Worm (Caenorhabditis elegans): Measurements from ENCODE around the gene F47D12.7.

Gene F47D12.7

DNA sequence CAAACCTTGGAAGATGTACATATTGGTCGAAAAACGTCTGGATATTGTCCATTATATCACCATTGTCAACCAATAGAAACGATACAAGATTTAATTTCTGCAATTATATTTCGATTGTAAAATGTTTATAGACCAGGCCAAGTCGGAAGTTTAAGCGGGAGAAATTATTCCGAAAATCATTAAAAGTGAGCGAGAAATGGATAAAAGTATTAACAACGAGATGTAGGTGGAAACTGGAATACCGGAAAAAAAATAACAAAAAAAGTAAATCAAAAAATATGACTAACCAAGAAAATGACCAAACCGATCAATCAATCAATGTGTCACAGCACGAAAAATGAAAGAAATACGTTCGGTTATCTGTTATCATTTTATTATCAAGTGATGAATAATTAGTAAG is 8.6 kb downstream of the F47D12.7 start, which contains the start of gene F47D12.6 (continued):
- TF ChIP-seq gei-8 (GFP tag; optimal IDR thresholded peaks at IDR 0.05), result no peak

DNA sequence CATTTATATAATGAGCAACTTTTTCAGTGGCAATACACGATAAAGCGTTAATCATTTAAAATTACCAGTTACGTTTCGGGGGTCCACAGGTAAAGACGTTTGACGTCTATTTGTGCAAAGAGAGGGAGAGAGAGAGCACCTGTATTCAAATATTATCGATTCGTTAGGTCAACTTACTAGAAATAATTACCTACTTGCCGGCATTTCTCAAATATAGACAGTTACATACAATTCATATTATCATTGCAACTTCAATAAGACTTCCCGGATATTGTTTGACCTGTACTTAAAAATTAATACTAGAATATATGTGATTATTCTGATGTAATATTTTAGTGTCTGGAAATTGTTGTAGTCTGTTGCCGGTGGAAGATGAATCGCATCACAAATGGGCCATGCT is 9.9 kb downstream of the F47D12.7 start, which contains the start of gene gadr-3:
Gene gadr-3 (minus strand): TSS at position 101 of the 400 bp plus-strand sequence.
- TF ChIP-seq lin-15B (tag; optimal IDR thresholded peaks at IDR 0.05), result no peak
- no peak for TF ChIP-seq snpc-1.2 (GFP tag; IDR thresholded peaks at IDR 0.05)
- peak in 1 of 2 experiments; percentile 46 for TF ChIP-seq unc-62 (GFP tag; optimal IDR thresholded peaks at IDR 0.05 in 1 of 2)
- TF ChIP-seq unc-62 (tag; optimal IDR thresholded peaks at IDR 0.05), result no peak
- no peak for TF ChIP-seq mdt-29 (GFP tag; IDR thresholded peaks at IDR 0.05)
- no peak for TF ChIP-seq nhr-102 (tag; optimal IDR thresholded peaks at IDR 0.05)

DNA sequence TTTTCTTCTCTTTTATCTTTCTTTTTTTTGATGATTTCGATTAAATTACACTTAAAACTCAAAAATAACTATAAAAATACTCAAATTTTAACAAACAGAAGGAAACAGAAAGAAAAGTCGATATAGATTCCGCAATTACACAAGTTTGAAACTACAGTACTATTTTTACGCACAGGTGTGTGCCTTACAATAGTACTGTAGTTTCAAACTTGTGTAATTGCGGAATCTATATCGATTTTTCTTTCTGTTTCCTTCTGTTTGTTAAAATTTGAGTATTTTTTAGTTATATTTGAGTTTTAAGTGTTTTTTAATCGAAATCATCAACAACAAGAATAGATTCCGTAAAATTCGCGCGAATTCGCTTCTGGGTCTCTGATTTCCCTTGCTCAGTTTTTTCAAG is 12.8 kb downstream of the F47D12.7 start:
- TF ChIP-seq unc-39 (tag; optimal IDR thresholded peaks at IDR 0.05), result no peak
- no peak for TF ChIP-seq nhr-10 (tag; optimal IDR thresholded peaks at IDR 0.05)
- no peak for TF ChIP-seq ZK337.2 (GFP tag; IDR thresholded peaks at IDR 0.05)
- no peak for TF ChIP-seq daf-8 (GFP tag; IDR thresholded peaks at IDR 0.05)
- no peak for TF ChIP-seq egl-43 (GFP tag; IDR thresholded peaks at IDR 0.05)
- no peak for TF ChIP-seq dmd-8 (GFP tag; IDR thresholded peaks at IDR 0.05)
- TF ChIP-seq dpl-1 (GFP tag; optimal IDR thresholded peaks at IDR 0.05), result no peak
- peak; percentile 45; the same call in 1 of the 2 replicates for TF ChIP-seq Y48G9A.11 (GFP tag; IDR thresholded peaks at IDR 0.05)
- no peak for TF ChIP-seq ztf-11 (tag; optimal IDR thresholded peaks at IDR 0.05)
- TF ChIP-seq lin-38 (GFP tag; IDR thresholded peaks at IDR 0.05), result peak; percentile 46; the same call in 1 of the 2 replicates

DNA sequence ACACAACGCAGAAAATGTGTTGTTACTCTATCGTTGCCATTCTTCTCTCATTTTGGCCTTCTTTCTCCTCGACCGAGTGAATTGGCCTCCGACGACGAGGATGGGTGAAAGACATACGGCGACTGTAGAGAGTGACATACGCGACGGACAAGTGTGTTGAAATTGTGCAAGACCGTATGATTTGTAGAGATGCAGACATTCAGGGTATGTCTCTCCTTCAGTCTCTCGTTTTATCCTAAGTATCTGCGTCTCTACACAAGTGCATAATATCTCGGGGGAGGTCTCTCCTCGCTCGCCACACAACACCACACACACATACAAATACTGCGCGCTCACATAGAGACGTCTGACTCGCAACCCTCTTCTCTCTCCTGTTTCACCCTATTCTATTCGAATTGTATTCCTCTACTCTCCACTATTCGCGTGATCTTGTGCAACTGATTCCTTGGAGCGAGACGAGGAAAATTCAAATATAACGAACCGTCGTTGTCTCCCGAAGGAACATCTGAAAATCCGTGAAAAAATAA is 15.7 kb downstream of the F47D12.7 start, which contains the start of gene hmg-1.2:
Gene hmg-1.2 (plus strand): TSS at position 311 of the 527 bp plus-strand sequence.
- TF ChIP-seq hlh-30 (tag; optimal IDR thresholded peaks at IDR 0.05; ENCODE audit: insufficient read depth), result peak; percentile 93
- TF ChIP-seq mdt-29 (GFP tag; IDR thresholded peaks at IDR 0.05), result no peak
- TF ChIP-seq zip-11 (GFP tag; IDR thresholded peaks at IDR 0.05), result no peak
- TF ChIP-seq ceh-32 (tag; optimal IDR thresholded peaks at IDR 0.05; ENCODE audit: poor library complexity), result no peak
- 0 out of 2 replicates have a peak, but pooled peaks have one; percentile 40 for TF ChIP-seq madf-9 (GFP tag; conservative IDR thresholded peaks at IDR 0.05)
- peak; percentile 56 for TF ChIP-seq lin-13 (GFP tag; optimal IDR thresholded peaks at IDR 0.05)
- no peak for TF ChIP-seq unc-39 (tag; optimal IDR thresholded peaks at IDR 0.05)
- TF ChIP-seq madf-5 (GFP tag; IDR thresholded peaks at IDR 0.05), result no peak
- no peak for TF ChIP-seq vab-7 (GFP tag; IDR thresholded peaks at IDR 0.05)
- TF ChIP-seq mxl-3 (GFP tag; optimal IDR thresholded peaks at IDR 0.05), result peak; percentile 74
- TF ChIP-seq Y75B8A.6 (GFP tag; IDR thresholded peaks at IDR 0.05), result no peak
- TF ChIP-seq zag-1 (tag; optimal IDR thresholded peaks at IDR 0.05), result no peak
- peak; percentile 59 for TF ChIP-seq T20F7.1 (GFP tag; optimal IDR thresholded peaks at IDR 0.05)
- TF ChIP-seq mxl-2 (GFP tag; conservative IDR thresholded peaks at IDR 0.05), result no peak
- TF ChIP-seq F37D6.2 (tag; optimal IDR thresholded peaks at IDR 0.05), result peak; percentile 61
- no peak for TF ChIP-seq unc-130 (GFP tag; optimal IDR thresholded peaks at IDR 0.05)
- TF ChIP-seq F49E8.2 (tag; optimal IDR thresholded peaks at IDR 0.05; ENCODE audit: borderline replicate concordance), result no peak
- 0 out of 2 replicates have a peak, but pooled peaks have one; percentile 44 for TF ChIP-seq ceh-20 (GFP tag; IDR thresholded peaks at IDR 0.05)
- no peak for TF ChIP-seq dmd-9 (GFP tag; IDR thresholded peaks at IDR 0.05)
- peak; percentile 47 for TF ChIP-seq nhr-77 (tag; optimal IDR thresholded peaks at IDR 0.05)
- no peak for TF ChIP-seq fos-1 (tag; optimal IDR thresholded peaks at IDR 0.05)
- TF ChIP-seq aly-2 (tag; optimal IDR thresholded peaks at IDR 0.05), result no peak
- peak; percentile 77 for TF ChIP-seq nhr-11 (tag; optimal IDR thresholded peaks at IDR 0.05)
- peak; percentile 70 for TF ChIP-seq spr-1 (tag; optimal IDR thresholded peaks at IDR 0.05)
- TF ChIP-seq daf-16 (GFP tag; optimal IDR thresholded peaks at IDR 0.05), result peak; percentile 66 to 81
- peak; percentile 67 for TF ChIP-seq daf-16 (tag; optimal IDR thresholded peaks at IDR 0.05)
- TF ChIP-seq egl-43 (GFP tag; IDR thresholded peaks at IDR 0.05), result no peak; the same call in 1 of the 2 replicates
- no peak for TF ChIP-seq F44E2.7 (GFP tag; IDR thresholded peaks at IDR 0.05)
- TF ChIP-seq dmd-6 (GFP tag; IDR thresholded peaks at IDR 0.05), result peak; percentile 66
- peak; percentile 62 for TF ChIP-seq dpl-1 (GFP tag; optimal IDR thresholded peaks at IDR 0.05)
- TF ChIP-seq nhr-28 (tag; optimal IDR thresholded peaks at IDR 0.05), result peak; percentile 88
- TF ChIP-seq nhr-42 (GFP tag; IDR thresholded peaks at IDR 0.05), result no peak
- TF ChIP-seq D1046.2 (GFP tag; IDR thresholded peaks at IDR 0.05), result no peak

All from whole organism, L4 larva.